Fruit fly (Drosophila melanogaster): Measurements from ENCODE around the gene CG4815.
A peak's percentile ranks its signal among the peaks of the same experiment; 100 is the strongest.

Gene CG4815

DNA sequence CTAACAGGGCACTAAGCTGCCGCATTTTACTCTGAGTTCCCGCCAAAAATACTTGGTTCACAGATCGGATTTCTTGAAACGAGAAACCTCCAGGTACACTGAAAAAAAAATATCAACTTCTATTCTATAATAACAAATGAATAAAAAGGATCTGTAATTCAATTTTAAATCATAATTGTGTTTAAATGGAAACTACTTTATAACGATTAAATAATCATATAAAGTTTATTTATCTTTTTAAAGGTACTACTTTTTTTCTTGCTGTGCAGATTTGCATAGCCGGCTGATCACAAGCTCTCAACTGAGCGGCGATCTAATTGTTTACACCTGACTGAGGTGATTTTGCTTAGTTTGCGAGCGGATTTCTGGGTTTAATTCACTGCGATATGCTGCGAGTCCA lies 3.2 kb downstream of the CG4815 start (continued):
- TF ChIP-seq MESR4 (GFP tag; optimal IDR thresholded peaks at IDR 0.05) (no peak), mld (GFP tag; IDR thresholded peaks at IDR 0.05; ENCODE audit: partially characterized antibody) (no peak), dpn (GFP tag; optimal IDR thresholded peaks at IDR 0.05) (peak; percentile 15 to 60), HHEX (GFP tag; optimal IDR thresholded peaks at IDR 0.05) (peak; percentile 59), ewg (GFP tag; optimal IDR thresholded peaks at IDR 0.05) (peak; percentile 34), bab2 (GFP tag; optimal IDR thresholded peaks at IDR 0.05) (peak; percentile 19), grau (tag; optimal IDR thresholded peaks at IDR 0.05) (peak; percentile 80), pzg (GFP tag; optimal IDR thresholded peaks at IDR 0.05) (no peak), D19A (tag; optimal IDR thresholded peaks at IDR 0.05) (peak; percentile 51), CG17612 (GFP tag; IDR thresholded peaks at IDR 0.05) (peak; percentile 54), CG7556 (GFP tag; optimal IDR thresholded peaks at IDR 0.05) (peak; percentile 67), ap (GFP tag; IDR thresholded peaks at IDR 0.05) (peak; percentile 64), cg (GFP tag; optimal IDR thresholded peaks at IDR 0.05) (no peak), crc (GFP tag; optimal IDR thresholded peaks at IDR 0.05) (no peak), Side (GFP tag; optimal IDR thresholded peaks at IDR 0.05) (no peak), Xbp1 (GFP tag; optimal IDR thresholded peaks at IDR 0.05) (peak; percentile 61), CG30431 (GFP tag; optimal IDR thresholded peaks at IDR 0.05) (no peak), CG13296 (GFP tag; optimal IDR thresholded peaks at IDR 0.05) (no peak), vnd (GFP tag; IDR thresholded peaks at IDR 0.05; ENCODE audit: partially characterized antibody) (no peak), CG13123 (GFP tag; optimal IDR thresholded peaks at IDR 0.05) (peak; percentile 14), CG12942 (GFP tag; optimal IDR thresholded peaks at IDR 0.05) (peak; percentile 21), CG30020 (tag; optimal IDR thresholded peaks at IDR 0.05) (no peak), Hr39 (optimal IDR thresholded peaks at IDR 0.05) (no peak), CG14667 (GFP tag; IDR thresholded peaks at IDR 0.05) (peak; percentile 57), sob (GFP tag; IDR thresholded peaks at IDR 0.05) (peak; percentile 65), CG6689 (GFP tag; IDR thresholded peaks at IDR 0.05) (peak; percentile 61), kah (GFP tag; optimal IDR thresholded peaks at IDR 0.05) (no peak), Atf-2 (GFP tag; optimal IDR thresholded peaks at IDR 0.05) (no peak), fru (optimal IDR thresholded peaks at IDR 0.05) (no peak), dysf (GFP tag; IDR thresholded peaks at IDR 0.05) (peak; percentile 81; the same call in 2 of the 3 replicates), Sox100B (GFP tag; optimal IDR thresholded peaks at IDR 0.05) (peak; percentile 49), NC2β (GFP tag; optimal IDR thresholded peaks at IDR 0.05) (no peak), dati (GFP tag; IDR thresholded peaks at IDR 0.05) (no peak), CG6854 (GFP tag; optimal IDR thresholded peaks at IDR 0.05) (no peak), abd-A (tag; optimal IDR thresholded peaks at IDR 0.05) (no peak), Oaz (GFP tag; IDR thresholded peaks at IDR 0.05) (peak; percentile 51), ro (GFP tag; IDR thresholded peaks at IDR 0.05) (no peak), Stat92E (GFP tag; optimal IDR thresholded peaks at IDR 0.05) (no peak), CG8765 (GFP tag; IDR thresholded peaks at IDR 0.05) (no peak), grn (GFP tag; optimal IDR thresholded peaks at IDR 0.05) (no peak), sima (GFP tag; optimal IDR thresholded peaks at IDR 0.05) (no peak), CG4617 (GFP tag; optimal IDR thresholded peaks at IDR 0.05; ENCODE audit: borderline replicate concordance) (no peak), pho (GFP tag; optimal IDR thresholded peaks at IDR 0.05) (peak; percentile 17), ac (GFP tag; optimal IDR thresholded peaks at IDR 0.05) (no peak), CG11398 (GFP tag; optimal IDR thresholded peaks at IDR 0.05) (no peak), Hsf (GFP tag; optimal IDR thresholded peaks at IDR 0.05) (peak; percentile 31), CG3726 (GFP tag; IDR thresholded peaks at IDR 0.05) (no peak), Rx (GFP tag; IDR thresholded peaks at IDR 0.05) (no peak), corto (GFP tag; optimal IDR thresholded peaks at IDR 0.05) (no peak), H15 (GFP tag; IDR thresholded peaks at IDR 0.05) (peak; percentile 46; the same call in 1 of the 3 replicates), gfzf (GFP tag; optimal IDR thresholded peaks at IDR 0.05) (no peak), CG8944 (GFP tag; optimal IDR thresholded peaks at IDR 0.05) (no peak), CG10543 (GFP tag; optimal IDR thresholded peaks at IDR 0.05) (no peak)
